Fruit fly (Drosophila melanogaster) whole organism, embryonic: ENCODE results near the gene CG2712.

Experiments
- Antp ChIP-seq: fragments of 200-800 bp; sonication (Bioruptor generic); optimal IDR thresholded peaks from 3 replicates; lab custom pipeline; 2016; ENCODE audit warnings: missing biosample characterization, missing genetic modification characterization
- Atf6 ChIP-seq: fragments of 200-800 bp; sonication (Bioruptor generic); IDR thresholded peaks from 2 replicates; pipeline ENCODE4 v1.3.6; 2022; ENCODE audit warnings: missing biosample characterization, missing genetic modification characterization
- CG11695 ChIP-seq: fragments of 200-800 bp; sonication (Bioruptor generic); IDR thresholded peaks from 3 replicates; pipeline ENCODE4 v1.3.6; 2022; ENCODE audit warnings: missing biosample characterization, missing genetic modification characterization
- CG14014 ChIP-seq: fragments of 200-800 bp; sonication (Bioruptor generic); IDR thresholded peaks from 2 replicates; pipeline ENCODE4 v1.3.6; 2022; ENCODE audit warnings: missing biosample characterization, missing genetic modification characterization
- CG14050 ChIP-seq: fragments of 200-800 bp; sonication (Bioruptor generic); IDR thresholded peaks from 3 replicates; pipeline ENCODE4 v1.3.6; 2022; ENCODE audit warnings: missing biosample characterization, missing genetic modification characterization
- CG14860 ChIP-seq: fragments of 200-800 bp; sonication (Bioruptor generic); IDR thresholded peaks from 3 replicates; pipeline ENCODE4 v1.3.6; 2022; ENCODE audit warnings: missing biosample characterization, missing genetic modification characterization; ENCODE audit not compliant: partially characterized antibody
- CG15479 ChIP-seq: fragments of 200-800 bp; sonication (Bioruptor generic); optimal IDR thresholded peaks from 3 replicates; lab custom pipeline; 2019; ENCODE audit warnings: missing biosample characterization, mild to moderate bottlenecking, missing genetic modification characterization, moderate library complexity
- CG15696 ChIP-seq: fragments of 200-800 bp; sonication (Bioruptor generic); optimal IDR thresholded peaks from 2 replicates; lab custom pipeline; 2019; ENCODE audit warnings: missing biosample characterization, mild to moderate bottlenecking, missing genetic modification characterization, moderate library complexity
- CG1647 ChIP-seq: fragments of 200-800 bp; sonication (Bioruptor generic); optimal IDR thresholded peaks from 3 replicates; lab custom pipeline; 2016; ENCODE audit warnings: missing biosample characterization, missing genetic modification characterization
- CG16779 ChIP-seq: fragments of 200-800 bp; sonication (Bioruptor generic); IDR thresholded peaks from 2 replicates; pipeline ENCODE4 v1.3.6; 2022; ENCODE audit warnings: missing biosample characterization, missing genetic modification characterization
- CG17359 ChIP-seq: fragments of 200-800 bp; sonication (Bioruptor generic); optimal IDR thresholded peaks from 3 replicates; lab custom pipeline; 2018; ENCODE audit warnings: missing biosample characterization, mild to moderate bottlenecking, missing genetic modification characterization, moderate library complexity
- CG17361 ChIP-seq: fragments of 200-800 bp; sonication (Bioruptor generic); IDR thresholded peaks from 3 replicates; pipeline ENCODE4 v1.3.6; 2022; ENCODE audit warnings: missing biosample characterization, missing genetic modification characterization
- CG17829 ChIP-seq: fragments of 200-800 bp; optimal IDR thresholded peaks from 2 replicates; lab custom pipeline; 2019; ENCODE audit warnings: missing biosample characterization, mild to moderate bottlenecking, missing genetic modification characterization, moderate library complexity
- CG17912 ChIP-seq: fragments of 200-800 bp; sonication (Bioruptor generic); optimal IDR thresholded peaks from 2 replicates; lab custom pipeline; 2018; ENCODE audit warnings: missing biosample characterization, mild to moderate bottlenecking, missing genetic modification characterization
- CG2116 ChIP-seq: fragments of 200-800 bp; sonication (Bioruptor generic); optimal IDR thresholded peaks from 3 replicates; lab custom pipeline; 2018; ENCODE audit warnings: missing biosample characterization, mild to moderate bottlenecking, missing genetic modification characterization
- CG2129 ChIP-seq: fragments of 200-800 bp; sonication (Bioruptor generic); IDR thresholded peaks from 2 replicates; pipeline ENCODE4 v1.3.6; 2022; ENCODE audit warnings: missing biosample characterization, missing genetic modification characterization; ENCODE audit not compliant: partially characterized antibody
- CG3281 ChIP-seq: fragments of 200-800 bp; sonication (Bioruptor generic); optimal IDR thresholded peaks from 3 replicates; lab custom pipeline; 2017; ENCODE audit warnings: missing biosample characterization, mild to moderate bottlenecking, missing genetic modification characterization
- CG33213 ChIP-seq: fragments of 200-800 bp; sonication (Bioruptor generic); optimal IDR thresholded peaks from 3 replicates; lab custom pipeline; 2016; ENCODE audit warnings: missing biosample characterization, missing genetic modification characterization
- CG4707 ChIP-seq: fragments of 200-800 bp; sonication (Bioruptor generic); optimal IDR thresholded peaks from 2 replicates; lab custom pipeline; 2018; ENCODE audit warnings: missing biosample characterization, mild to moderate bottlenecking, missing genetic modification characterization, moderate library complexity
- CG6791 ChIP-seq: fragments of 200-800 bp; sonication (Bioruptor generic); IDR thresholded peaks from 3 replicates; pipeline ENCODE4 v1.3.6; 2022; ENCODE audit warnings: missing biosample characterization, missing genetic modification characterization; ENCODE audit not compliant: partially characterized antibody
- CG7357 ChIP-seq: fragments of 200-800 bp; sonication (Bioruptor generic); IDR thresholded peaks from 3 replicates; pipeline ENCODE4 v1.3.6; 2022; ENCODE audit warnings: missing biosample characterization, missing genetic modification characterization
- CG7556 ChIP-seq: fragments of 200-800 bp; sonication (Bioruptor generic); optimal IDR thresholded peaks from 2 replicates; lab custom pipeline; 2017; ENCODE audit warnings: missing biosample characterization, mild to moderate bottlenecking, missing genetic modification characterization
- CG7745 ChIP-seq: fragments of 200-800 bp; sonication (Bioruptor generic); optimal IDR thresholded peaks from 2 replicates; lab custom pipeline; 2018; ENCODE audit warnings: missing biosample characterization, mild to moderate bottlenecking, missing genetic modification characterization, moderate library complexity
- CG8290 ChIP-seq, 3 experiments: fragments of 200-800 bp; sonication (Bioruptor generic); optimal IDR thresholded peaks; 2 replicates each; lab custom pipeline; 2016 to 2019; ENCODE audit warnings: missing biosample characterization in 3 of 3, missing genetic modification characterization in 3 of 3, mild to moderate bottlenecking in 2 of 3, moderate library complexity in 1 of 3
- CG8924 ChIP-seq: fragments of 200-800 bp; optimal IDR thresholded peaks from 3 replicates; lab custom pipeline; 2019; ENCODE audit warnings: missing biosample characterization, mild to moderate bottlenecking, missing genetic modification characterization, moderate library complexity
- CkIIα-i1 ChIP-seq: fragments of 200-800 bp; sonication (Bioruptor generic); IDR thresholded peaks from 2 replicates; pipeline ENCODE4 v1.3.6; 2022; ENCODE audit warnings: missing biosample characterization, missing genetic modification characterization
- D ChIP-seq, 2 experiments: fragments of 200-800 bp in 1 of 2; fragments of >200 bp in 1 of 2; sonication (Bioruptor generic) in 1 of 2; optimal IDR thresholded peaks; 2 replicates in 1 of 2; 3 replicates in 1 of 2; lab custom pipeline; 2017; ENCODE audit warnings: mild to moderate bottlenecking in 1 of 2, missing biosample characterization in 1 of 2, missing genetic modification characterization in 1 of 2, missing genetic modification reagents in 1 of 2
- Dip2 ChIP-seq: fragments of 200-800 bp; sonication (Bioruptor generic); IDR thresholded peaks from 2 replicates; pipeline ENCODE4 v1.3.6; 2022; ENCODE audit warnings: missing biosample characterization, missing genetic modification characterization
- Drgx ChIP-seq: fragments of 200-800 bp; sonication (Bioruptor generic); IDR thresholded peaks from 2 replicates; pipeline ENCODE4 v1.3.6; 2022; ENCODE audit warnings: missing biosample characterization, missing genetic modification characterization
- Oli ChIP-seq: fragments of 200-800 bp; sonication (Bioruptor generic); optimal IDR thresholded peaks from 2 replicates; lab custom pipeline; 2018; ENCODE audit warnings: missing biosample characterization, mild to moderate bottlenecking, missing genetic modification characterization, moderate library complexity
- Sox102F ChIP-seq: fragments of 200-800 bp; sonication (Bioruptor generic); optimal IDR thresholded peaks from 2 replicates; lab custom pipeline; 2018; ENCODE audit warnings: missing biosample characterization, mild to moderate bottlenecking, missing genetic modification characterization, moderate library complexity
- Sry-δ ChIP-seq: fragments of 200-800 bp; sonication (Bioruptor generic); optimal IDR thresholded peaks from 2 replicates; lab custom pipeline; 2016; ENCODE audit warnings: missing biosample characterization, missing genetic modification characterization
- Ssrp ChIP-seq: fragments of 200-800 bp; sonication (Bioruptor generic); optimal IDR thresholded peaks from 2 replicates; lab custom pipeline; 2018; ENCODE audit warnings: missing biosample characterization, mild to moderate bottlenecking, missing genetic modification characterization, moderate library complexity
- chif ChIP-seq, 2 experiments: fragments of 200-800 bp; sonication (Bioruptor generic); optimal IDR thresholded peaks; 3 replicates each; lab custom pipeline; 2016; ENCODE audit warnings: missing biosample characterization in 2 of 2, missing genetic modification characterization in 2 of 2
- chm ChIP-seq: fragments of 200-800 bp; sonication (Bioruptor generic); IDR thresholded peaks from 2 replicates; pipeline ENCODE4 v1.3.6; 2022; ENCODE audit warnings: missing biosample characterization, missing genetic modification characterization
- dati ChIP-seq: fragments of 200-800 bp; sonication (Bioruptor generic); IDR thresholded peaks from 2 replicates; pipeline ENCODE4 v1.3.6; 2022; ENCODE audit warnings: missing biosample characterization, missing genetic modification characterization
- dysf ChIP-seq: fragments of 200-800 bp; sonication (Bioruptor generic); IDR thresholded peaks from 3 replicates; pipeline ENCODE4 v1.3.6; 2022; ENCODE audit warnings: missing biosample characterization, missing genetic modification characterization
- esg ChIP-seq: fragments of 200-800 bp; sonication (Bioruptor generic); conservative IDR thresholded peaks from 2 replicates; pipeline ENCODE4 v1.3.6; 2022; ENCODE audit warnings: missing biosample characterization, missing genetic modification characterization
- exex ChIP-seq: fragments of 200-800 bp; sonication (Bioruptor generic); optimal IDR thresholded peaks from 4 replicates; lab custom pipeline; 2018; ENCODE audit warnings: missing biosample characterization, mild to moderate bottlenecking, missing genetic modification characterization, moderate library complexity
- gem ChIP-seq: fragments of 200-800 bp; sonication (Bioruptor generic); optimal IDR thresholded peaks from 2 replicates; lab custom pipeline; 2019; ENCODE audit warnings: missing biosample characterization, mild to moderate bottlenecking, missing genetic modification characterization, moderate library complexity
- insv ChIP-seq, 2 experiments: fragments of 200-800 bp; sonication (Bioruptor generic); optimal IDR thresholded peaks; 3 replicates each; lab custom pipeline; 2016 to 2018; ENCODE audit warnings: missing biosample characterization in 2 of 2, missing genetic modification characterization in 2 of 2
- lov ChIP-seq, 2 experiments: fragments of 200-800 bp in 1 of 2; fragments of >200 bp in 1 of 2; sonication (Bioruptor generic) in 1 of 2; IDR thresholded peaks in 1 of 2; optimal IDR thresholded peaks in 1 of 2; 2 replicates in 1 of 2; 3 replicates in 1 of 2; pipeline versions ENCODE4 v1.3.6 to Lab custom; 2017 to 2022; ENCODE audit warnings: missing biosample characterization in 1 of 2, missing genetic modification characterization in 1 of 2
- odd ChIP-seq: fragments of 200-800 bp; sonication (Bioruptor generic); optimal IDR thresholded peaks from 2 replicates; lab custom pipeline; 2017; ENCODE audit warnings: missing biosample characterization, mild to moderate bottlenecking, missing genetic modification characterization
- org-1 ChIP-seq: fragments of 200-800 bp; sonication (Bioruptor generic); optimal IDR thresholded peaks from 2 replicates; lab custom pipeline; 2017; ENCODE audit warnings: missing biosample characterization, missing genetic modification characterization
- rib ChIP-seq: fragments of 200-800 bp; sonication (Bioruptor generic); IDR thresholded peaks from 2 replicates; pipeline ENCODE4 v1.3.6; 2022; ENCODE audit warnings: missing biosample characterization, missing genetic modification characterization
- ro ChIP-seq: fragments of 200-800 bp; sonication (Bioruptor generic); IDR thresholded peaks from 2 replicates; pipeline ENCODE4 v1.3.6; 2022; ENCODE audit warnings: missing biosample characterization, missing genetic modification characterization
- sim ChIP-seq: fragments of 200-800 bp; sonication (Bioruptor generic); IDR thresholded peaks from 2 replicates; pipeline ENCODE4 v1.3.6; 2022; ENCODE audit warnings: missing biosample characterization, missing genetic modification characterization
- tx ChIP-seq: fragments of 200-800 bp; sonication (Bioruptor generic); optimal IDR thresholded peaks from 2 replicates; lab custom pipeline; 2016; ENCODE audit warnings: missing biosample characterization, missing genetic modification characterization
- usp ChIP-seq: fragments of >200 bp; optimal IDR thresholded peaks from 2 replicates; lab custom pipeline; 2017; ENCODE audit warnings: missing biosample characterization, missing genetic modification characterization

CG2712 gene

dm6 chrX:2708156-2708734, 24.0 kb upstream of the CG2712 start, which contains the start of gene CG2681 (continued):
- TF ChIP-seq Dip2 (GFP tag; lab: Robert Waterston, UW) (no peak), CG33213 (GFP tag; lab: Kevin White, UChicago) (no peak), CG14860 (no peak), CG1647 (no peak), Sox102F (GFP tag; lab: Kevin White, UChicago) (no peak), CG6791 (GFP tag; lab: Robert Waterston, UW) (no peak), CkIIα-i1 (no peak), tx (no peak), Ssrp (tag; lab: Kevin White, UChicago) (no peak), CG14050 (GFP tag; lab: Robert Waterston, UW) (peak; percentile 27; the same call in 1 of the 3 replicates), CG15696 (no peak), CG2116 (GFP tag; lab: Kevin White, UChicago) (no peak), Antp (GFP tag; lab: Kevin White, UChicago) (peak; percentile 46), dati (no peak), lov (optimal IDR thresholded peaks at IDR 0.05; lab: Kevin White, UChicago) (no peak), lov (GFP tag; IDR thresholded peaks at IDR 0.05; lab: Robert Waterston, UW) (no peak), exex (no peak), CG8290 (GFP tag; optimal IDR thresholded peaks at IDR 0.05; lab: Kevin White, UChicago) (no peak), CG8290 (tag; optimal IDR thresholded peaks at IDR 0.05; lab: Kevin White, UChicago) (no peak), ro (GFP tag; lab: Robert Waterston, UW) (no peak), CG17829 (no peak), CG17361 (0 out of 3 replicates have a peak, but pooled peaks have one; percentile 28), CG7556 (GFP tag; lab: Kevin White, UChicago) (peak; percentile 21), CG11695 (GFP tag; lab: Robert Waterston, UW) (no peak), Atf6 (GFP tag; lab: Robert Waterston, UW) (peak; percentile 32; the same call in 1 of the 2 replicates), CG14014 (peak; percentile 45), CG2129 (GFP tag; lab: Robert Waterston, UW) (no peak), sim (no peak), CG7745 (tag; lab: Kevin White, UChicago) (no peak), usp (GFP tag; lab: Kevin White, UChicago) (no peak), Sry-δ (GFP tag; lab: Kevin White, UChicago) (no peak), CG4707 (GFP tag; lab: Kevin White, UChicago) (no peak), CG16779 (GFP tag; lab: Robert Waterston, UW) (peak; percentile 59; the same call in 1 of the 2 replicates), D (optimal IDR thresholded peaks at IDR 0.05; lab: Kevin White, UChicago) (no peak), D (GFP tag; optimal IDR thresholded peaks at IDR 0.05; lab: Kevin White, UChicago) (no peak), insv (GFP tag; optimal IDR thresholded peaks at IDR 0.05; lab: Kevin White, UChicago) (no peak), CG7357 (GFP tag; lab: Robert Waterston, UW) (peak; percentile 15; the same call in 1 of the 3 replicates), chm (GFP tag; lab: Robert Waterston, UW) (peak; percentile 58; the same call in 1 of the 2 replicates), dysf (GFP tag; lab: Robert Waterston, UW) (peak; percentile 68), chif (GFP tag; optimal IDR thresholded peaks at IDR 0.05; lab: Kevin White, UChicago) (peak in 1 of 2 experiments; percentile 21), odd (no peak), esg (peak; percentile 46), rib (GFP tag; lab: Robert Waterston, UW) (0 out of 2 replicates have a peak, but pooled peaks have one; percentile 25), Drgx (GFP tag; lab: Robert Waterston, UW) (peak; percentile 65), org-1 (GFP tag; lab: Kevin White, UChicago) (peak; percentile 38), gem (no peak), CG17912 (GFP tag; lab: Kevin White, UChicago) (no peak), Oli (tag; lab: Kevin White, UChicago) (no peak), CG15479 (no peak), CG17359 (peak; percentile 37), CG8924 (tag; lab: Kevin White, UChicago) (no peak), CG3281 (no peak)
